Worm (Caenorhabditis elegans) whole organism, midembryonic: ENCODE data around the gene rgs-7.

ENCODE experiments used
- T22C8.4 ChIP-seq: fragments of 200-800 bp; sonication (Bioruptor generic); IDR thresholded peaks from 2 replicates; pipeline ENCODE4 v1.3.6; 2022; ENCODE audit warnings: missing genetic modification characterization, missing compliant biosample characterization
- cog-1 ChIP-seq: sonication (generic microtip); optimal IDR thresholded peaks from 2 replicates; lab custom pipeline; 2016; ENCODE audit warnings: missing genetic modification characterization, missing compliant biosample characterization
- flt-1 ChIP-seq: fragments of 200-800 bp; sonication (Bioruptor generic); IDR thresholded peaks from 2 replicates; pipeline ENCODE4 v1.3.6; 2022; ENCODE audit warnings: missing genetic modification characterization, missing compliant biosample characterization
- klf-2 ChIP-seq: fragments of 200-800 bp; sonication (Bioruptor generic); conservative IDR thresholded peaks from 2 replicates; pipeline ENCODE4 v1.3.6; 2022; ENCODE audit warnings: missing genetic modification reagents, missing genetic modification characterization, missing compliant biosample characterization
- med-1 ChIP-seq: sonication (generic microtip); optimal IDR thresholded peaks from 2 replicates; lab custom pipeline; 2017; ENCODE audit warnings: missing genetic modification characterization, mild to moderate bottlenecking, missing compliant biosample characterization, antibody characterized with exemption, missing genetic modification reagents; ENCODE audit not compliant: insufficient read depth
- ref-1 ChIP-seq: fragments of 200-800 bp; sonication (Bioruptor generic); conservative IDR thresholded peaks from 2 replicates; pipeline ENCODE4 v1.3.6; 2022; ENCODE audit warnings: missing genetic modification reagents, missing genetic modification characterization, missing compliant biosample characterization
- tab-1 ChIP-seq: fragments of 200-800 bp; sonication (Bioruptor generic); IDR thresholded peaks from 2 replicates; pipeline ENCODE4 v1.3.6; 2022; ENCODE audit warnings: missing genetic modification characterization, missing compliant biosample characterization
- ztf-23 ChIP-seq: fragments of 200-800 bp; sonication (Bioruptor generic); IDR thresholded peaks from 2 replicates; pipeline ENCODE4 v1.3.6; 2022; ENCODE audit warnings: missing genetic modification reagents, missing genetic modification characterization, missing compliant biosample characterization
- ztf-29 ChIP-seq: fragments of 200-800 bp; sonication (Bioruptor generic); IDR thresholded peaks from 2 replicates; pipeline ENCODE4 v1.3.6; 2022; ENCODE audit warnings: missing genetic modification reagents, missing genetic modification characterization, missing compliant biosample characterization

rgs-7 gene

DNA sequence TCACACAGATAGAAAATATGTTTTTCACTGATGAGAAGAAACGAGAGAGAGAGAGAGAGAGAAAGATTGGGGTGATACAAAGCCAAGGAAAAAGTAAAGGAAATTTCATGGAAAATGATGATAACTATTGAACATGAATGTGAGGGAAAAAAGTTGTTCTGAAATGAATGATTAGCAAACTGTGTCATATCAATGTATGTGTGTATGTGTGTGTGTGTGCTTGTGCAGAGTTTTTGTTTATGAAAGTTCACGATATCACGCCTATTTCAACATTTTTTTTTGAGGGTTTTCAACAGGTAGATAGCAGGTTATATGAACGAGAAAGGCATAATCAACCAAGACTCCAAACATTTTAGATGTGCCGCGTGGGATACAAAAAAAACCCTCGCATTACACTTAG, 35.8 kb upstream of the rgs-7 start:
- no peak for TF ChIP-seq med-1
- no peak for TF ChIP-seq ztf-29 (GFP tag; lab: Robert Waterston, UW)
- TF ChIP-seq tab-1, result no peak
- TF ChIP-seq cog-1 (tag; lab: Kevin White, UChicago), result no peak
- no peak for TF ChIP-seq klf-2 (GFP tag; lab: Robert Waterston, UW)
- TF ChIP-seq T22C8.4 (GFP tag; lab: Robert Waterston, UW), result no peak
- TF ChIP-seq ref-1, result no peak
- no peak for TF ChIP-seq ztf-23
- TF ChIP-seq flt-1 (GFP tag; lab: Robert Waterston, UW), result no peak

DNA sequence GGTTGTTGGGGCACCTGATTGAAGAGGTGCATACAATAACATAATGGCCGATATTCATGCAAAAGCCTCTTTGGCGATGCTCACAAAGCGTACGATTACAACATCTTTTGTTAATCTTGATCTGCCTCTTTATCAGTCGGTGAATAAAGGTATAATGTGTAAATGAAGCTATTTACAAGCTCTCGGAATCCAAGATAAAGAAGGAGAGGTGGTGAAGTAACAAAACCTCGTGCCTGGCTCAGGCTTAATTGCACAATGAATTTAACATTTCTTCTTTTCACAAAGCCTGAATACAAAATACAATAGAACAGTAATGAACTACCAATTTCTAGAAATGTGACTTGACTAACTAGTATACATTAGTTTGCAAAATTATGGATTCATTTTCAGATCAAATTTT, 35.1 kb upstream of the rgs-7 start:
- TF ChIP-seq ztf-29 (GFP tag; lab: Robert Waterston, UW) (no peak), flt-1 (GFP tag; lab: Robert Waterston, UW) (no peak), T22C8.4 (GFP tag; lab: Robert Waterston, UW) (no peak)

DNA sequence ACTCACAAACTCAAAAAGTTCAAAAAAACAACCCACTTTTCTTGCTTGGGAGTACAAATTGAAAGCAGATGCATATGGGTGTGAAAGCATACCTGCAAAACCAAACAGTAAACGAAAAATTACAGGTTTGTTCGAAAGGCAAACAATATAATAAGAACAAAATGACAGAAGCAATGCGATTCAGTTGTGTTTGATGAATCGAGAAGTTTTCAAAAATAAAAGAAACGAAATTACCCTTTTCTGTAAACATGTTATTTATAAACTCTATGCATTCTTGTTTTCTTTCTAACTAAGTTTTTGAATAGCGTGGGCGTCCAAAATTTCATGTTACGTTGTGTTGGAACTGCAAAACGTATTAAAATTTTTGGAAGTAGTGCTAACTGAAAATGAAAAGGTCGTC, 33.4 kb upstream of the rgs-7 start, which contains the start of gene sox-4:
sox-4 (minus strand) TSS at position 101 of the 400 bp plus-strand sequence.
- TF ChIP-seq ztf-23, result no peak
- no peak for TF ChIP-seq klf-2 (GFP tag; lab: Robert Waterston, UW)
- TF ChIP-seq ztf-29 (GFP tag; lab: Robert Waterston, UW), result no peak
- no peak for TF ChIP-seq tab-1
- TF ChIP-seq flt-1 (GFP tag; lab: Robert Waterston, UW), result no peak
- TF ChIP-seq cog-1 (tag; lab: Kevin White, UChicago), result no peak
- TF ChIP-seq ref-1, result no peak
- TF ChIP-seq med-1, result no peak
- TF ChIP-seq T22C8.4 (GFP tag; lab: Robert Waterston, UW), result no peak

DNA sequence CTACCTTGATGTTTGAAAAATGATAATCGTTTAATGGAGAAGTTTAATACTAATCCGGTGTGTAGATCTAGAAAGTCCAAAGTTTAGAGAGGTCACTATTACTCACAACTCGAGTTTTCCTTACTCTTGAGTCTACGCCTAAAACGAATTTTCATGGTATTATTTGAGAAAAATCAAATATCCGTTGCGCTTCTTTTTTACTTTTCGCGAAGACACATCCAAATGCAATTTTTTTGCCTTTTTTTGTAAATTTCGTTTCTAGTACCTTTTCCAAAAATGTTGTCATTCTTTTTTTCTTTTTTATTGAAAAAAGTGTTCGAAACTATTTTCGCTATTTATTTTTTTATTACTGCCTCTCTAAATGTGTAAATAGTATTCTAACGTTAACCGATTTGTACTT, 28.6 kb upstream of the rgs-7 start:
- TF ChIP-seq T22C8.4 (GFP tag; lab: Robert Waterston, UW), result no peak
- no peak for TF ChIP-seq cog-1 (tag; lab: Kevin White, UChicago)

DNA sequence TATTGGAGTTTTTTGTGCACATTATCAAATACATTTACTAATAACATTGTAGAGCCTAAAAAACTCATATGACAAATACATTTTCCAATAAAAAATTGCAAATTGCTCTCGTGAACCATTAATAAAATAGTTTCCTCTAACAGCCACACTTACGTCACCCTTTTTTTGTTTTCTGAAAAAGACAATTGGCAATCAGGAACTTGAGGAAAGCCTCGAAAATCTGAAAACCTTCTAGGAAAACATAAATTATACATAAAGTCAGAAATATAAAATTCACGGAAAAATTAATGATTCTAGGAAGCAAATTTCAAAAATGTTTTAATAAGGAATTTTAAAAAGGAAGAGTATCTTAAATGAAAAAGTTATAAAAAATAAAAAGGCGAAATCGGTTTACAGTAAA, 25.2 kb upstream of the rgs-7 start:
- TF ChIP-seq med-1 (no peak), ztf-29 (GFP tag; lab: Robert Waterston, UW) (no peak), T22C8.4 (GFP tag; lab: Robert Waterston, UW) (no peak), cog-1 (tag; lab: Kevin White, UChicago) (no peak), klf-2 (GFP tag; lab: Robert Waterston, UW) (no peak), ref-1 (no peak), flt-1 (GFP tag; lab: Robert Waterston, UW) (no peak), tab-1 (no peak), ztf-23 (no peak)

DNA sequence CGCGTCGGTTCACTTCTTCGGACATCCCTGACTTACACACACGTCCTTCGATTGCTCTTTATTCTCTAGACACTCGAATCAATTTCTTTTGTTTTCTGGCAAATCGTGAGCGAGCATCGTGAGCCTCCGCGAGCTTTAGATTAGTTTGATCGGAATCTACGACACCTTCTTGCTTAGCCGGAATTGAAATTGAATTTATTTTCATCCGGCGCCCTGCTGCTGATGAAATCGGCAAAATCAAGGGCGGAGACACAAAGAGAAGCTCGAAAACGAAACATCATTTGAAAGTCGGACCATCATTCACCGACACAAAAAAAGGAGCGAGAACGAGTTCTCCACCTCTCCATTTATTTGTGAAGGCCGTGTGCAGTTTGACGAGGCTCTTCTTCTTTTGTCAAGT, 23.8 kb upstream of the rgs-7 start, which contains the start of gene npr-16:
npr-16 (plus strand) TSS at position 301 of the 400 bp plus-strand sequence.
- TF ChIP-seq ztf-23 (no peak), klf-2 (GFP tag; lab: Robert Waterston, UW) (no peak), tab-1 (no peak), cog-1 (tag; lab: Kevin White, UChicago) (no peak), med-1 (no peak), ztf-29 (GFP tag; lab: Robert Waterston, UW) (no peak)

DNA sequence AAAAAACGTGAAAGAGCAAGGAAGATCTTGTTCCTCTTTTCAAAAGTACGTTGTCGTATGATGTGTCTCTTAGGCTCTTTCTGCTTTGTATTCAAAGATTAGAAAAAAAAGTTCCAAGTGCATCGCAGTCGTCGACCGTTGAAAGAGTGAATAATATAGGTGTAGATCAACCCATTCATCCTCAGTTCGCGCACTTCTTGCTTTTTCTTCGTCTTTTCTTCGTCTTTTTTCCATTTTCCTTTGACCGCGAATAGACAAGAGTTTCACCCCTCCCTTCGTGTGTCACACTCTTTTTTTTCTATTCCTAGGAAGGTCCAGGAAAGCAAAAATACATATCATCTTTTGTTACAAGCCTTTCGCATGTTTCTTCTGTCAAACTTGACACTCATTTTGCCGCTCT, 15.6 kb upstream of the rgs-7 start:
- no peak for TF ChIP-seq ref-1
- no peak for TF ChIP-seq med-1
- TF ChIP-seq flt-1 (GFP tag; lab: Robert Waterston, UW), result no peak
- no peak for TF ChIP-seq ztf-29 (GFP tag; lab: Robert Waterston, UW)
- no peak for TF ChIP-seq cog-1 (tag; lab: Kevin White, UChicago)
- TF ChIP-seq T22C8.4 (GFP tag; lab: Robert Waterston, UW), result no peak
- TF ChIP-seq tab-1, result no peak
- no peak for TF ChIP-seq klf-2 (GFP tag; lab: Robert Waterston, UW)

DNA sequence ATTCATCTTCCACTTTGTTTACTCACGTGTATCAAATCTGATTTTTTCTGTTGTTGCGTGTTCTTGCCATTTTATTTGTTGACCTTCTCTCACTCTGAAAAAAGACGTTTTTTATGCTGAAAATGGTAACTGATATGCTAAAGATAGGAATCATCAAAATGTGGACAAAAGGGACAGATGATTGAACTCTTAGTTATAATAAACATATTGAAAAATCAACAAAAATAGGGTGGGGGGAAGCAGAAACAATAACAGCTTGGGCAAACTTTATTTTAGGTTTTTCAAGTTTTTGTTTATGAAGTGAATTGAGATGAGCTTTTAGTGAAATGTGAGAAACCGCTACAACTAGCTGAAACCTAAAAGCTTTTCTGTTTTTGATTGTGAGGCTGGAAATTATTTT, 9.4 kb upstream of the rgs-7 start, which contains the start of gene F56B6.6:
F56B6.6 (minus strand) TSS at position 101 of the 400 bp plus-strand sequence.
- no peak for TF ChIP-seq flt-1 (GFP tag; lab: Robert Waterston, UW)
- TF ChIP-seq ref-1, result no peak

DNA sequence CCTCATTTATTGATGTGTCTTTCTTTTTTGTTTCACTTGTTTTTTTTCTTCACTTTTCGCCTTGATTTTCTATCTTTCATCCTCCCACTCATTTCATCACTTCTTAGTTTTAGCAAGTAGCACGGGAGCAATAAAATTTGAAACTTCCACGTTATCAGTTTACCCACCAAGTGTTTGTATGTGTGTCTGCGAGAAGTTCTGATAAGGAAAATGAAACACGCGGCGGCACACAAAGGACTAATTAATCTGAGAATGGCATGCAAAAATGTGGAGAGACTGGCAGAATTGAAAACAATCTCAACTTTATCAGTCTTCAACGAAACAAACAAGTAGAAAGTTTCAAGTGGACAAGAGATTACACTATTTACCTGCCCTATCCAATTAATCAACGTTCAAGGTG, 8.1 kb upstream of the rgs-7 start:
- TF ChIP-seq tab-1 (no peak), T22C8.4 (GFP tag; lab: Robert Waterston, UW) (no peak), cog-1 (tag; lab: Kevin White, UChicago) (no peak), flt-1 (GFP tag; lab: Robert Waterston, UW) (no peak), med-1 (no peak), ztf-29 (GFP tag; lab: Robert Waterston, UW) (no peak), klf-2 (GFP tag; lab: Robert Waterston, UW) (no peak), ref-1 (no peak), ztf-23 (no peak)

DNA sequence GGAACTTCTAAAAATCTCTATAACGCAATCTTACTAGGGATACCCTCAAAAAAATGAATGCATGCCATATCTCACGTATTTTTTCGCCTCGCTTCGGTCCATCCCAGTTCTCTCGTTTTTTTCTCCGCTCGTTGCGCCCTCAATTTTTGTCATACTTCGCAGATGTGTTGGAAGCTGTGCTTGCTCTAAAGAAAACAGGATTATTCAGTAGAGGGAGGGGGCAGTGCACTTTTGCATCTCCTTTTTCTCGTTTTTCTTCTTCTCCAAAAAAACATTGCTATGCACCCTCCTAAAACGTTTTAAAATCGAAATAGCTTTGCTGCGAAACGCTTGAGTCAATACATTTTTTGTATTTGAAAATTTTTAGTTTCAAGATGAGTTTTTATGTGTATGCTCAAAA, 6.8 kb upstream of the rgs-7 start:
- no peak for TF ChIP-seq flt-1 (GFP tag; lab: Robert Waterston, UW)
- TF ChIP-seq ztf-29 (GFP tag; lab: Robert Waterston, UW), result no peak
- TF ChIP-seq med-1, result no peak
- TF ChIP-seq klf-2 (GFP tag; lab: Robert Waterston, UW), result no peak
- no peak for TF ChIP-seq ztf-23
- no peak for TF ChIP-seq ref-1
- TF ChIP-seq tab-1, result no peak
